Fruit fly (Drosophila melanogaster): ENCODE data around the gene CG6293.

Gene CG6293

dm6 chr3R:10353932-10354703 lies 42.7 kb upstream of the CG6293 start (continued):
- TF ChIP-seq sens-2 (GFP tag; IDR thresholded peaks at IDR 0.05) (no peak), ara (GFP tag; IDR thresholded peaks at IDR 0.05) (no peak), nau (GFP tag; optimal IDR thresholded peaks at IDR 0.05) (peak; percentile 5), CG10209 (GFP tag; optimal IDR thresholded peaks at IDR 0.05) (no peak), CG1832 (GFP tag; optimal IDR thresholded peaks at IDR 0.05) (no peak), CG6254 (GFP tag; optimal IDR thresholded peaks at IDR 0.05) (peak; percentile 18), Meics (GFP tag; optimal IDR thresholded peaks at IDR 0.05) (peak; percentile 22), Dip3 (GFP tag; optimal IDR thresholded peaks at IDR 0.05) (no peak), CG3847 (GFP tag; IDR thresholded peaks at IDR 0.05) (no peak), zfh1 (GFP tag; IDR thresholded peaks at IDR 0.05) (no peak), dm (GFP tag; optimal IDR thresholded peaks at IDR 0.05) (no peak), CG18599 (GFP tag; optimal IDR thresholded peaks at IDR 0.05) (peak; percentile 43), CG7786 (GFP tag; optimal IDR thresholded peaks at IDR 0.05) (no peak), zfh2 (GFP tag; optimal IDR thresholded peaks at IDR 0.05) (no peak), CG10979 (tag; optimal IDR thresholded peaks at IDR 0.05) (peak; percentile 74), CG12071 (GFP tag; optimal IDR thresholded peaks at IDR 0.05) (no peak), vvl (GFP tag; IDR thresholded peaks at IDR 0.05) (no peak), croc (GFP tag; conservative IDR thresholded peaks at IDR 0.05) (peak; percentile 27; the same call in 2 of the 3 replicates), pros (GFP tag; optimal IDR thresholded peaks at IDR 0.05) (peak; percentile 96), MBD-R2 (GFP tag; IDR thresholded peaks at IDR 0.05) (no peak), CG7963 (GFP tag; IDR thresholded peaks at IDR 0.05; ENCODE audit: partially characterized antibody) (no peak), Dbx (GFP tag; IDR thresholded peaks at IDR 0.05) (no peak), CG12155 (GFP tag; optimal IDR thresholded peaks at IDR 0.05) (no peak), pan (optimal IDR thresholded peaks at IDR 0.05) (no peak), pan (GFP tag; optimal IDR thresholded peaks at IDR 0.05 in 1 of 2, IDR thresholded peaks at IDR 0.05 in 1 of 2) (no peak), CG10462 (GFP tag; optimal IDR thresholded peaks at IDR 0.05) (no peak), CG6175 (GFP tag; IDR thresholded peaks at IDR 0.05) (no peak), Oli (tag; optimal IDR thresholded peaks at IDR 0.05) (peak; percentile 40), Hr51 (GFP tag; optimal IDR thresholded peaks at IDR 0.05) (peak in 1 of 2 experiments; percentile 15), CG17568 (GFP tag; optimal IDR thresholded peaks at IDR 0.05) (no peak), CG9932 (GFP tag; IDR thresholded peaks at IDR 0.05) (no peak), CG3163 (GFP tag; optimal IDR thresholded peaks at IDR 0.05) (no peak), Nf-YC (tag; optimal IDR thresholded peaks at IDR 0.05) (no peak), tna (GFP tag; IDR thresholded peaks at IDR 0.05; ENCODE audit: partially characterized antibody) (no peak), gsb (GFP tag; IDR thresholded peaks at IDR 0.05) (no peak), D (optimal IDR thresholded peaks at IDR 0.05) (no peak), D (GFP tag; optimal IDR thresholded peaks at IDR 0.05) (no peak), GATAe (GFP tag; conservative IDR thresholded peaks at IDR 0.05) (no peak), fd64A (GFP tag; optimal IDR thresholded peaks at IDR 0.05) (no peak), sisA (GFP tag; IDR thresholded peaks at IDR 0.05) (no peak), rib (GFP tag; IDR thresholded peaks at IDR 0.05) (no peak), CG13123 (GFP tag; optimal IDR thresholded peaks at IDR 0.05) (no peak), CG4424 (GFP tag; optimal IDR thresholded peaks at IDR 0.05) (no peak), CG4730 (GFP tag; IDR thresholded peaks at IDR 0.05) (no peak), CG14965 (GFP tag; optimal IDR thresholded peaks at IDR 0.05; ENCODE audit: borderline replicate concordance) (no peak), pfk (GFP tag; optimal IDR thresholded peaks at IDR 0.05) (no peak), Doc3 (GFP tag; IDR thresholded peaks at IDR 0.05; ENCODE audit: partially characterized antibody) (no peak), CG31441 (GFP tag; IDR thresholded peaks at IDR 0.05) (no peak), CG15696 (tag; optimal IDR thresholded peaks at IDR 0.05) (peak; percentile 81), CG16815 (GFP tag; optimal IDR thresholded peaks at IDR 0.05) (peak; percentile 51)

All from whole organism, embryonic.